Worm (Caenorhabditis elegans) whole organism, L3 larva: Measurements from ENCODE around the gene K01G5.10.

Source experiments
- ama-1 ChIP-seq: fragments of 150-350 bp; optimal IDR thresholded peaks from 2 replicates; lab custom pipeline; 2018
- ceh-16 ChIP-seq: sonication (generic microtip); optimal IDR thresholded peaks from 2 replicates; lab custom pipeline; 2017; ENCODE audit warnings: missing biosample characterization, missing genetic modification characterization
- ceh-28 ChIP-seq: fragments of 150-350 bp; optimal IDR thresholded peaks from 2 replicates; lab custom pipeline; 2014; ENCODE audit warnings: missing biosample characterization, missing genetic modification reagents, missing genetic modification characterization
- ceh-9 ChIP-seq: sonication (generic microtip); optimal IDR thresholded peaks from 2 replicates; lab custom pipeline; 2018; ENCODE audit warnings: missing biosample characterization, missing genetic modification characterization
- daf-12 ChIP-seq: fragments of 150-350 bp; optimal IDR thresholded peaks from 2 replicates; lab custom pipeline; 2014; ENCODE audit warnings: missing biosample characterization, missing genetic modification reagents, missing genetic modification characterization
- egl-27 ChIP-seq: sonication (generic microtip); optimal IDR thresholded peaks from 4 replicates; lab custom pipeline; 2017; ENCODE audit warnings: missing biosample characterization, missing genetic modification reagents, missing genetic modification characterization
- egl-5 ChIP-seq: fragments of 150-350 bp; optimal IDR thresholded peaks from 2 replicates; lab custom pipeline; 2017; ENCODE audit warnings: missing biosample characterization, missing genetic modification reagents, missing genetic modification characterization, inconsistent platforms
- elt-2 ChIP-seq: sonication (generic microtip); optimal IDR thresholded peaks from 2 replicates; lab custom pipeline; 2016; ENCODE audit warnings: missing genetic modification reagents, mild to moderate bottlenecking, missing genetic modification characterization, missing compliant biosample characterization
- elt-3 ChIP-seq, 3 experiments: fragments of 150-350 bp in 1 of 3; sonication (generic microtip) in 2 of 3; optimal IDR thresholded peaks; 2 replicates in 2 of 3; 4 replicates in 1 of 3; lab custom pipeline; 2014 to 2017; ENCODE audit warnings: missing biosample characterization in 3 of 3, missing genetic modification characterization in 3 of 3
- eor-1 ChIP-seq, 2 experiments: fragments of 150-350 bp; optimal IDR thresholded peaks; 2 replicates each; lab custom pipeline; 2014 to 2018; ENCODE audit warnings: missing biosample characterization in 2 of 2, missing genetic modification characterization in 2 of 2
- fkh-10 ChIP-seq: sonication (generic microtip); optimal IDR thresholded peaks from 2 replicates; lab custom pipeline; 2017; ENCODE audit warnings: missing biosample characterization, missing genetic modification reagents, missing genetic modification characterization
- fos-1 ChIP-seq: fragments of 150-350 bp; optimal IDR thresholded peaks from 2 replicates; lab custom pipeline; 2014; ENCODE audit warnings: missing biosample characterization, missing genetic modification characterization
- hmg-11 ChIP-seq: sonication (generic microtip); optimal IDR thresholded peaks from 2 replicates; lab custom pipeline; 2016; ENCODE audit warnings: missing genetic modification characterization, missing compliant biosample characterization
- jun-1 ChIP-seq: fragments of 150-350 bp; optimal IDR thresholded peaks from 2 replicates; lab custom pipeline; 2014; ENCODE audit warnings: missing biosample characterization, missing genetic modification reagents, missing genetic modification characterization
- lin-15B ChIP-seq: fragments of 150-350 bp; optimal IDR thresholded peaks from 2 replicates; lab custom pipeline; 2014; ENCODE audit warnings: missing biosample characterization, missing genetic modification characterization
- lin-39 ChIP-seq: fragments of 150-350 bp; optimal IDR thresholded peaks from 2 replicates; lab custom pipeline; 2018; ENCODE audit warnings: missing biosample characterization, missing genetic modification reagents, missing genetic modification characterization
- lsy-12 ChIP-seq: sonication (generic microtip); optimal IDR thresholded peaks from 2 replicates; lab custom pipeline; 2016; ENCODE audit warnings: mild to moderate bottlenecking, missing genetic modification characterization, missing compliant biosample characterization
- mdl-1 ChIP-seq: fragments of 150-350 bp; optimal IDR thresholded peaks from 2 replicates; lab custom pipeline; 2014; ENCODE audit warnings: missing biosample characterization, missing genetic modification characterization
- nfya-1 ChIP-seq: sonication (generic microtip); optimal IDR thresholded peaks from 2 replicates; lab custom pipeline; 2017; ENCODE audit warnings: missing genetic modification characterization, mild to moderate bottlenecking, missing compliant biosample characterization, antibody characterized with exemption, moderate library complexity; ENCODE audit not compliant: insufficient read depth
- nhr-11 ChIP-seq: fragments of 150-350 bp; optimal IDR thresholded peaks from 2 replicates; lab custom pipeline; 2014; ENCODE audit warnings: missing biosample characterization, missing genetic modification characterization
- nhr-23 ChIP-seq: fragments of 150-350 bp; optimal IDR thresholded peaks from 2 replicates; lab custom pipeline; 2014; ENCODE audit warnings: missing biosample characterization, missing genetic modification reagents, missing genetic modification characterization
- nhr-237 ChIP-seq: fragments of 150-350 bp; optimal IDR thresholded peaks from 2 replicates; lab custom pipeline; 2014; ENCODE audit warnings: missing biosample characterization, missing genetic modification characterization
- nhr-25 ChIP-seq: sonication (generic microtip); optimal IDR thresholded peaks from 2 replicates; lab custom pipeline; 2017; ENCODE audit warnings: missing biosample characterization, missing genetic modification characterization
- nhr-28 ChIP-seq: fragments of 150-350 bp; optimal IDR thresholded peaks from 2 replicates; lab custom pipeline; 2014; ENCODE audit warnings: missing biosample characterization, missing genetic modification characterization
- nhr-43 ChIP-seq: sonication (generic microtip); optimal IDR thresholded peaks from 2 replicates; lab custom pipeline; 2016; ENCODE audit warnings: mild to moderate bottlenecking, missing genetic modification characterization, missing compliant biosample characterization; ENCODE audit not compliant: poor library complexity, severe bottlenecking
- nhr-67 ChIP-seq: fragments of 150-350 bp; optimal IDR thresholded peaks from 2 replicates; lab custom pipeline; 2014; ENCODE audit warnings: missing biosample characterization, missing genetic modification characterization
- nhr-77 ChIP-seq: fragments of 150-350 bp; optimal IDR thresholded peaks from 2 replicates; lab custom pipeline; 2014; ENCODE audit warnings: missing biosample characterization, missing genetic modification characterization
- pha-4 ChIP-seq: fragments of 150-350 bp; optimal IDR thresholded peaks from 2 replicates; lab custom pipeline; 2014; ENCODE audit warnings: missing biosample characterization, missing genetic modification reagents, missing genetic modification characterization
- sea-2 ChIP-seq: fragments of 150-350 bp; sonication (generic microtip); optimal IDR thresholded peaks from 4 replicates; lab custom pipeline; 2014; ENCODE audit warnings: missing biosample characterization, missing genetic modification reagents, missing genetic modification characterization
- skn-1 ChIP-seq: fragments of 150-350 bp; optimal IDR thresholded peaks from 2 replicates; lab custom pipeline; 2014; ENCODE audit warnings: missing biosample characterization, missing genetic modification characterization
- snpc-4 ChIP-seq: fragments of 150-350 bp; optimal IDR thresholded peaks from 2 replicates; lab custom pipeline; 2014; ENCODE audit warnings: missing biosample characterization, missing genetic modification characterization
- unc-39 ChIP-seq: sonication (generic microtip); optimal IDR thresholded peaks from 4 replicates; lab custom pipeline; 2017; ENCODE audit warnings: missing biosample characterization, missing genetic modification characterization
- ztf-11 ChIP-seq: fragments of 150-350 bp; optimal IDR thresholded peaks from 2 replicates; lab custom pipeline; 2014; ENCODE audit warnings: missing biosample characterization, missing genetic modification characterization
- ztf-4 ChIP-seq: fragments of 150-350 bp; optimal IDR thresholded peaks from 2 replicates; lab custom pipeline; 2014; ENCODE audit warnings: missing biosample characterization, missing genetic modification characterization

Gene K01G5.10

ce11 chrIII:10742382-10742860, 15.9 kb downstream of the K01G5.10 start, which contains the start of the genes tbb-1 and rib-2 (continued):
- peak; percentile 43 for TF ChIP-seq skn-1 (tag; lab: Kevin White, UChicago)
- peak; percentile 78 for TF ChIP-seq nhr-25 (tag; lab: Kevin White, UChicago)
- TF ChIP-seq nhr-43 (tag; lab: Kevin White, UChicago) = no peak
- TF ChIP-seq eor-1 (tag; optimal IDR thresholded peaks at IDR 0.05; lab: Kevin White, UChicago) = no peak
- no peak for TF ChIP-seq nhr-67 (tag; lab: Kevin White, UChicago)
- TF ChIP-seq lin-39 (tag; lab: Kevin White, UChicago) = peak; percentile 94
- no peak for TF ChIP-seq daf-12 (tag; lab: Kevin White, UChicago)
- TF ChIP-seq fkh-10 (GFP tag; lab: Kevin White, UChicago) = no peak

DNA sequence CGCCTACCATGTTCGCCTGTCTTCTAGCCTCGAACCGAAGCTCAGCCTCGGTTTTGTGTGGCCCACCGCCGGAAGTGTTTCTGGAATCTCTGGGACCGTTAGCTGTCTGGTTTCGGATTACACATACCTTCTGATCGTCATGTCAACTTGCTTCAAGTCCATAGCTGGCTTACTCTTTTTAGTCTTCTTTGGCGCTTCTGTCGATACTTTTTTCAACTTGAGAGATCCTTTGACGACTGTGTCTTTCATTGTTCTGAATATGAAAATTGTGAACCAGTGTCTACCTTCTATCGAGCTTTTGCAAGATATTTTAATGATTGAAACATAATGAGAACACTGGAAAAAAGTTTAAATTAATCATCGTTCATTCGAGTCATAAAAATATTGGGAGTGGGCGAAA, 17.8 kb downstream of the K01G5.10 start, which contains the start of gene K01G5.8:
TSS of gene K01G5.8 (minus strand) at position 255 of the 400 bp plus-strand sequence.
- TF ChIP-seq elt-2 (tag; lab: Kevin White, UChicago) = no peak
- no peak for TF ChIP-seq ceh-9
- TF ChIP-seq ceh-16 (tag; lab: Kevin White, UChicago) = no peak
- no peak for TF ChIP-seq sea-2 (GFP tag; lab: Kevin White, UChicago)
- no peak for TF ChIP-seq unc-39 (tag; lab: Kevin White, UChicago)
- TF ChIP-seq jun-1 (tag; lab: Kevin White, UChicago) = no peak
- TF ChIP-seq nhr-25 (tag; lab: Kevin White, UChicago) = no peak
- no peak for TF ChIP-seq nhr-28 (tag; lab: Kevin White, UChicago)
- no peak for TF ChIP-seq elt-3 (tag; optimal IDR thresholded peaks at IDR 0.05; lab: Kevin White, UChicago)
- TF ChIP-seq nhr-237 (tag; lab: Kevin White, UChicago) = no peak
- no peak for TF ChIP-seq egl-27
- no peak for TF ChIP-seq nhr-77 (tag; lab: Kevin White, UChicago)
- no peak for TF ChIP-seq nhr-67 (tag; lab: Kevin White, UChicago)
- TF ChIP-seq lin-39 (tag; lab: Kevin White, UChicago) = no peak
- no peak for TF ChIP-seq nfya-1 (tag; lab: Kevin White, UChicago)

DNA sequence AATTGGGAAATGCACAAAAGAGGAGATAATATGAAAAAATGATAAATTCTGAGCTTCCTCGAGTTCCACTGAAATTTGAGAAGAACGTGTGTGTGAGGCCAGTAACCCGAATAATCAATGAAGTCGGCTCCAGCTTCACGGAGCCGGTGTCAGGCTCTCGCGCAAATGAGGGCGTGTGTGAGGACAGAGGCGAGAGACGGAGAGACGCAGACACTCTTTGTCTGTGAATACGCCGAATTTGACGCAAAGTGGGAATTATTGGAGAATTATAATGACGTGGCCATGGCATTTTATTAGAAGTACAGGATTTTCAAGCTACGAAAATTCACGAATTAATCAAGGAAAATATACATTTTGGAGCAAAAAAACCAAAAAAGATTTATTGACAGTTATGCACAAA, 18.4 kb downstream of the K01G5.10 start:
- peak; percentile 33 for TF ChIP-seq nhr-25 (tag; lab: Kevin White, UChicago)
- TF ChIP-seq lin-39 (tag; lab: Kevin White, UChicago) = peak; percentile 52
- no peak for TF ChIP-seq mdl-1 (tag; lab: Kevin White, UChicago)
- TF ChIP-seq elt-2 (tag; lab: Kevin White, UChicago) = peak; percentile 45
- TF ChIP-seq lin-15B (tag; lab: Kevin White, UChicago) = peak; percentile 72
- no peak for TF ChIP-seq nhr-11 (tag; lab: Kevin White, UChicago)
- peak; percentile 16 for TF ChIP-seq snpc-4 (tag; lab: Kevin White, UChicago)
- TF ChIP-seq hmg-11 (tag; lab: Kevin White, UChicago) = peak; percentile 66
- peak; percentile 37 for TF ChIP-seq nhr-23
- peak; percentile 56 for TF ChIP-seq ama-1 (lab: Kevin White, UChicago)
- TF ChIP-seq nfya-1 (tag; lab: Kevin White, UChicago) = peak; percentile 79
- no peak for TF ChIP-seq ztf-4 (tag; lab: Kevin White, UChicago)
- no peak for TF ChIP-seq egl-5 (tag; lab: Kevin White, UChicago)
- TF ChIP-seq pha-4 (tag; lab: Kevin White, UChicago) = peak; percentile 37
- TF ChIP-seq ceh-28 (tag; lab: Kevin White, UChicago) = peak; percentile 25
- TF ChIP-seq, all 47 proteins: peak for 11

DNA sequence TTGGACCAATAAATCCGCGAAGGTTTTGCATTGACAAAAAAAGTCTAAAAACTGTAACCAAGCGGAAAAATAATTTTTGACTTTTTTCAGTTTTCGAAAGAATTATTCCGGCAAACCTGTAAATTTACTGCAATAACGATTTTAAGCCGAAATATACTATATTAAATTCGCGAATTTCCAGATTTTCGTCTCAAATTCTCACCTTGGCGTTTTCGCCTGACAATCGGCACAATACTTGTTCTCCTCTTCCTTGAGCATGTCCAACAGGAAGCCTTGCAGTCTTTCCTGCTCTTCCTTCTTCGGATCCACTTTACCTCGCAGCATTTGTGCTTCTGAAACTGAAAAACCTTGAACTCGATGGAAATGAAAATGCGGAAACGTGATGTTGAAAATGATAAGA, 18.9 kb downstream of the K01G5.10 start, which contains the start of gene smap-1:
TSS of gene smap-1 (minus strand) at position 338 of the 400 bp plus-strand sequence.
- TF ChIP-seq ztf-11 (no peak), snpc-4 (tag; lab: Kevin White, UChicago) (no peak), unc-39 (tag; lab: Kevin White, UChicago) (no peak), nhr-25 (tag; lab: Kevin White, UChicago) (no peak), fkh-10 (GFP tag; lab: Kevin White, UChicago) (no peak), ceh-28 (tag; lab: Kevin White, UChicago) (no peak), lsy-12 (tag; lab: Kevin White, UChicago) (no peak), elt-2 (tag; lab: Kevin White, UChicago) (no peak), jun-1 (tag; lab: Kevin White, UChicago) (no peak), nhr-28 (tag; lab: Kevin White, UChicago) (no peak), fos-1 (tag; lab: Kevin White, UChicago) (no peak)
